Fruit fly (Drosophila melanogaster) Kc167 (cell line): ENCODE data around the gene Plzf.
"Not testable (repeated sequence)": the region's sequence is repeated elsewhere in the genome, so short reads cannot be mapped to it uniquely, and the experiment has no call there.

Experiments
- Myc ChIP-seq: fragments of >200 bp; optimal IDR thresholded peaks from 2 replicates; lab custom pipeline; 2017; ENCODE audit warnings: missing external identifiers
- Sin3A ChIP-seq: fragments of >200 bp; optimal IDR thresholded peaks from 2 replicates; lab custom pipeline; 2018; ENCODE audit warnings: missing external identifiers
- h ChIP-seq: fragments of >200 bp; optimal IDR thresholded peaks from 3 replicates; lab custom pipeline; 2018; ENCODE audit warnings: missing external identifiers
- insv ChIP-seq: fragments of >200 bp; optimal IDR thresholded peaks from 3 replicates; lab custom pipeline; 2018; ENCODE audit warnings: missing external identifiers
- psq ChIP-seq: fragments of >200 bp; optimal IDR thresholded peaks from 2 replicates; lab custom pipeline; 2017; ENCODE audit warnings: missing external identifiers
- ttk ChIP-seq: sonication (Bioruptor generic); optimal IDR thresholded peaks from 2 replicates; lab custom pipeline; 2017; ENCODE audit warnings: missing external identifiers

Plzf gene

DNA sequence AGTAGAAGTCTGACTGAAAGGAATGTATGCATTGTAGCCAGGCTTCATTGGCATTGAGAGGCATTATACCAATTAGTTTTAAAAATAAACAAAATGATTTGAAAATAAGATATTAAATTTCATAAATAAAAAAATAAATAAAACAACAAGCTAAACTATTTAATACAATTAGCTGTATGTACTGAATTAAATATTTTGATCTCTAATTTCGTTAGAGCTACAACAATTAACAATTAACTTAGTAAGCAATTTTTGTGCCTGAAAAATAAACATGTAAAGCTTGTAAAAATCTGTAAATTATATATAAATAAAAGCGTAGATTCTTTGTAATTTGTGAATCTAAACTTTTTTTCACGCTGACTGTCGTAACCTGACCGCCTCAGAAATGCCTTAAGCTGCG lies 40.9 kb downstream of the Plzf start, which contains the start of gene Rh5:
TSS of gene Rh5 (plus strand) at position 301 of the 400 bp plus-strand sequence.
- TF ChIP-seq Sin3A (lab: Kevin White, UChicago) (no peak), psq (no peak), h (lab: Kevin White, UChicago) (no peak), ttk (lab: Kevin White, UChicago) (no peak), Myc (lab: Kevin White, UChicago) (no peak), insv (lab: Kevin White, UChicago) (no peak)

DNA sequence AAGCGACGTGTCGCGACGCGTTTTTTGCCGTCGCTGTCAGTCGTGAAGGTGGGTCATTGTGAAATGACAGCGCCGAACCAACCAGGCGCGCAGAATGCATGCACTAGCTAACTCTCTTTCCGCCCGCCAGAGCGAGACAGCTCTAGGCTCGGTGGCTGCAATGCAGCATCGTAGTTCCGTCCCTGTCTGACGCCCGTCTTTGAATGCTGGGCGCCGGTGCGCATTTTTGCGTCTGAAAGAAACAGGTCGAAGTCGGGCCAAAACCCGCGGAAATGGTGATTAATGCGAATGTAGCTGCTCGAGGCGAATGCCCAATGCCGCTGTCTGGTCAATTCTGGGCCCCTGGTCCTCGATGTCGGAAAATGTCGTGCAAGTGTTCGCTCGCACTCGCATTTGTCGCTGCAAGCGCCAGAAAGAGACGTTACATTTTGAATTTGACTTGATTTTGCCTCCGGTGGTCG lies 41.4 kb downstream of the Plzf start:
- TF ChIP-seq Myc (lab: Kevin White, UChicago) (no peak), insv (lab: Kevin White, UChicago) (no peak), Sin3A (lab: Kevin White, UChicago) (no peak), ttk (lab: Kevin White, UChicago) (no peak)

- TF ChIP-seq insv (lab: Kevin White, UChicago) (no peak), h (lab: Kevin White, UChicago) (no peak), psq (no peak), Myc (lab: Kevin White, UChicago) (no peak), ttk (lab: Kevin White, UChicago) (no peak), Sin3A (lab: Kevin White, UChicago) (no peak)
These were observed 42.1 kb downstream of the Plzf start for dm6 chr2L:12006397-12007330.

DNA sequence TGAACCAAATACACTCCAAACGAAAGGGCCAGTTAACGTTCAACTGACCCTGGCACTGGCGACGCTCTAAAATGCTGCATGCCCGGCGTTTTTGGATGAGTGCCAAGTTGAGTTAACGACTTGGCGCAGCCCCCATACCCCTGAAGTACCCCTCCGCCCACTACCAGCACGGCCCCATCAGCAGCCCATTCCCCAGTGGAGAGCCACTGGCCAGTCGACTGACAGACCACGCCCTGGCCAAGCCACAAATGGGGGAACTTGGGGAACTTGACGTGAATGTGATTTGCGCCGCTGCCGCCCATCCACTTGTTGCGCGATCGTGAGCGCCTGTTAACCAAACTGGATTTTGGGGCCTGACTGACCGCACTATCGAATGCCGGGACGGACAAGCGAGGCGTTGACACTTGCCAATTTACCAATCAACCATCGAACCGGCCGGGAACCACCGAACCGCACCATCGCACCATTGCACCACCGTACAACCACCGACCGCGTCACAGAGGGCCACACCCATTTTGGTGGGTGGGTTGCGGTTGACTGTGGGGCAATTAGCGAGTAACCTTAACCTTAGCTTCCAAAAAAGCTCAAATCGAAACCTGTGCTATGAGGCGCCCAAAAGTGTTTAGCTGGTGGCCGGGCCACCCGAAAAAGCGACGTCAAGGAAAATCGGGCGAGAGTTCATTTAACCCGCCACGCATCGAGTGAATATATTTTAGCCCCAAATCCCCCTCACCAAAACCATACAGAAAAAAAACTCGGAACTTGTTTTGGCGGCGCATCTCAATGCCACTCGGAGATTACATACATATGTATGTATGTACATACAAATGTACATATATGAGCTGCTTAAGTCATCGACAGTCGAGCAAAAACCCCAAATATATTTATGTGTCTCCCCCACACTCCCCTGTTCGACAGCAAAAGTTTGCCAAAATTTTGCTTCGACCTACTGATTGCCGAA lies 43.0 kb downstream of the Plzf start:
- TF ChIP-seq psq: no peak
- no peak for TF ChIP-seq Myc (lab: Kevin White, UChicago)
- TF ChIP-seq Sin3A (lab: Kevin White, UChicago): no peak
- TF ChIP-seq ttk (lab: Kevin White, UChicago): no peak
- no peak for TF ChIP-seq h (lab: Kevin White, UChicago)
- no peak for TF ChIP-seq insv (lab: Kevin White, UChicago)

DNA sequence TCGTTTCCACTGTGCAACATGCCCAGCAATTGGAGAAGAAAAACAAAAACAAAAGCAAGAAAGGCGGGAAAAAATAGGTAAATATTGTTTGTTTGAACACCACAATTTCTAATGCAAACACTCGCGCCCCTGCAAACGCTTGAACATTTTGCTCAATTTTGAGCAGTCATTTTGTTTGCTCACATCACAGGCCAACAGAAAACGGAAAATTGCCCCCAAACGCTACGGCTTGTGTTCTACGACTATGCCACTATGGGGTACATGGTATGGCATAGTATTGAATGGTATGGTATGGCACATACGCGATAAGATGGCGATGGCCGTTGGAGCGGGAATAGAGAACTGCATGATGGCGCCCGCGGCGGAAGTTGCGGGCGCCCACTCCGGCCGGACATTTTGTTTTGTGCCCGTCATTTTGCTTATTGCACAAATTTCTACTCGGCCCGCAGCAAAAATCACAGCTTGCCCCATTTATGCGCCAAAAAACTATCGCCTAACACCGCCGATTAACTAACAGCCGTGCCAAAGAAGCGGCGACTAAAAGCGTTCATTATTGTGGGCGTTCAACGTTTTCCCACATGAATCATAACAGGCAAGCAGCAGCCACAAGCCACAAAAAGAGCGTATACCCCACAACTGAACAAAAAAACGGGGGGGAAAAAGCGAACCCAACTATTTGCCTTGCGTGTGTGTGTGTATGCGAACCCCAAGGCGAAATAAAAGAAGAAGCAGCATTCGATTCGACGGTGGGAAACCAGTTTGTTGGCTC lies 44.3 kb downstream of the Plzf start:
- no peak for TF ChIP-seq ttk (lab: Kevin White, UChicago)
- no peak for TF ChIP-seq Sin3A (lab: Kevin White, UChicago)
- no peak for TF ChIP-seq h (lab: Kevin White, UChicago)
- TF ChIP-seq insv (lab: Kevin White, UChicago): no peak
- TF ChIP-seq Myc (lab: Kevin White, UChicago): no peak
- TF ChIP-seq psq: no peak

DNA sequence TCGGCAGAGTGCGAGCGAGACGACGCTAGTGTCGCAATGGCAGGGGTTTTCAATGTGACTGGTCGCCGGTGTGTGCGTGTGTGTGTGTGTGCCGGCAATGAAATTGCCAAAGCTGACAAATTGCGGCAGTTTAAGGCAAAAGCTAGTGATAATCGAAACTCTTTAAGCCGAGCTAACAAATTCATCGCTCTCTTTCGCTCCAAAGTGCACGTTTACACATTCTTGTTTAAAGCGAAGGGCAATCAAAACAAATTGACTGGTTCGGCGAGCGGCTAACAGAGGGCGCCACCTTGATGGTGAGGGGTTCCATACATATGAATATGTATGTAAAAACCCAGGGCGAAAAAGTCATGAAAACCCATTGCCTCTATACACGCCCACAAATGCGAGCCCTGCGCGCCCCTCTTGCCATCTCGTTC lies 44.9 kb downstream of the Plzf start:
- TF ChIP-seq Myc (lab: Kevin White, UChicago) (no peak), insv (lab: Kevin White, UChicago) (no peak), psq (no peak), ttk (lab: Kevin White, UChicago) (no peak), h (lab: Kevin White, UChicago) (no peak), Sin3A (lab: Kevin White, UChicago) (no peak)

dm6 chr2L:12002922-12003791 lies 45.6 kb downstream of the Plzf start:
- TF ChIP-seq Sin3A (lab: Kevin White, UChicago) (no peak), psq (no peak), insv (lab: Kevin White, UChicago) (no peak), Myc (lab: Kevin White, UChicago) (no peak), h (lab: Kevin White, UChicago) (no peak), ttk (lab: Kevin White, UChicago) (no peak)

dm6 chr2L:12002051-12002450 lies 46.7 kb downstream of the Plzf start, which contains the start of gene Hacd1:
Hacd1 (minus strand) TSS chr2L:12002266.
- no peak for TF ChIP-seq psq
- no peak for TF ChIP-seq insv (lab: Kevin White, UChicago)
- no peak for TF ChIP-seq Sin3A (lab: Kevin White, UChicago)
- no peak for TF ChIP-seq ttk (lab: Kevin White, UChicago)
- no peak for TF ChIP-seq Myc (lab: Kevin White, UChicago)
- no peak for TF ChIP-seq h (lab: Kevin White, UChicago)

DNA sequence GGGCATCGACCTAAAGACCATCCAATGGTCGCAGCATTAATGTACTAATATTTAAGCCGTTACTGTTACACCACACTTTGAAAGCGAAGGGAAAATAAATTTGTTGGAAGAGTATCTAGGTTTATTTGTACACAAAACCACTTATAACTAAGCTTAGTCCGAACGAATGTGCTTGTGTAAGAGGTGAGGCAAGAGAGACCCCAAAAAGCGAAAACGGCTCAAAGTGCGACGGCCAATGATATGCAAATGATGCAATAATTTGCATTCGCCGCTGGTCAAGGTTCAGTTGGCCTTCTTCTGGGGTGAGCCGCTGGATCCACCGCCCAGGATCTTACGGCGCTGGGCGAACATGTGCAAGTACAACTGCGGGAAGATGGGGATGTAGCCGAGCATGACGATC lies 47.6 kb downstream of the Plzf start:
- TF ChIP-seq Sin3A (lab: Kevin White, UChicago) (no peak), h (lab: Kevin White, UChicago) (no peak), ttk (lab: Kevin White, UChicago) (no peak)

DNA sequence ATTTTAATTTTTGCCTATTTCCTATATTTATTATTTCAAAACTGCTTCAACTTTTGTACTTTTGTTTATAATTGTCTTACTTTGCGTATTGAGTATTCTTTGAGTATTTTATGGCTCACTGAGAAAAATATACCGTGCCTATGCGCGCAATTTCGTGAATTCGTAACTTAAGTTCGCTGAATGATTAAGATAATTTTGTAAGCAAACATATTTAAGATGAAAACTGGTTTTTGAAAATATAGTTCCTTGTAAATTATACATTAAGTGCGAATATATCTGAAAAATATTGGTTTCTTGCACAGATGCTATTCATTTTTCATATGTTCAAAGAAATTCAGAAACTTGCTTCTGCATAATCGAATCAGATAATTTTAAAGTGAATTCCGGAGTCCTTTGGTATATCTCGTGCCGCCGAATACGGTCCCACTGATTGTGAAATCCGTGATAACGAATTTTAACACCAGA lies 49.4 kb downstream of the Plzf start, which contains the start of the genes CG18787 and Nfs1:
TSS of gene CG18787 (minus strand) at position 101 of the 465 bp plus-strand sequence.
TSS of gene Nfs1 (plus strand) at position 415 of the 465 bp plus-strand sequence.
- not testable (repeated sequence) for TF ChIP-seq Sin3A, h, ttk (lab: Kevin White, UChicago)
